Fruit fly (Drosophila melanogaster) ovary, adult (tissue): ENCODE data around the gene tap.

Source experiments
- CG17801 ChIP-seq: fragments of 200-800 bp; optimal IDR thresholded peaks from 2 replicates; lab custom pipeline; 2019; ENCODE audit warnings: missing biosample characterization, mild to moderate bottlenecking, missing genetic modification characterization, moderate library complexity; ENCODE audit not compliant: partially characterized antibody

tap gene

DNA sequence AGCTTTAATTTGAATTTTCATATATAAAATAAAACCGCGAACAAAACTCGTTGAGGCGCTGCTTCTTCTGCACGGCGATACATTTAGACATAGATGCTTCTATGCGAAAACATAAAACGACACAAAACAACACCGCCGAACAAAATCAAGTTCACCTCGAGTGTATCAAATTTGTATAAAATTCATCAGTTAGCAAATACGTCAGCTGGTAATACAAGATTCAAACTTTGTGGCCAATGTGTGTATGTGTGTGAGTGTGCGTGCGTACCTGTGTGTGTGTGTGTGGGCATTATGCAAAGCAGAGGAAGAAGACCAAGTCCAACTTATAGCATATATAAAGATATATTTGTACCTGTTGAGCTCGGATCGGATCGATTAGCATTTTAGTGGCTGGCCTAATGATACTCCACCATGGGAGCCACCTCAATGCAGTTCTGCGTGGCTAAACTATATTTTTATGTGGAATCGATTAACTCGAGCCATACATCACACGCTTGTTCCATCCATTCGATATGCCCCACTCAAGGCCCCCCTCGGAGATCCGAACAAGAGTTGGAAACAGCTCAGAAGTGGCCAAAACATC lies 35.0 kb downstream of the tap start:
- no peak for TF ChIP-seq CG17801 (GFP tag; lab: Kevin White, UChicago)

DNA sequence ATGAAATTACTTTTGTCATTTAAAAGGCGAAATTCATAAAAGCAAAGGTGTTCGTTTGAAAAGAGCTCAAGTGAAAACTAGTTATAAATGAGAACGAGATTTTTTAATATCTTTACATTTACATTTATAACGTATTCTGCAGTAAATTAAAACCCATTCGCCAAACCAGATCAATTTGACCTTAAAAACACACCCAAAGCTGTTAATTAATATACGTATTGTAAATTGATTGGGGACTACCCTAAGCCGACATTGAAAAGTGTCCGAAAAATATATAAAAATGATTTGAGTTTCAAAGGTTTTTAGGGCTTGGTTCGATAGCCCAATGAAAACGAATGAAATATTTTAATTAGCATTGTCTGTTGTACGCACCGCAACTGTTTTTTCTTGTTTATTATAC lies 39.5 kb downstream of the tap start:
- TF ChIP-seq CG17801 (GFP tag; lab: Kevin White, UChicago) = no peak

DNA sequence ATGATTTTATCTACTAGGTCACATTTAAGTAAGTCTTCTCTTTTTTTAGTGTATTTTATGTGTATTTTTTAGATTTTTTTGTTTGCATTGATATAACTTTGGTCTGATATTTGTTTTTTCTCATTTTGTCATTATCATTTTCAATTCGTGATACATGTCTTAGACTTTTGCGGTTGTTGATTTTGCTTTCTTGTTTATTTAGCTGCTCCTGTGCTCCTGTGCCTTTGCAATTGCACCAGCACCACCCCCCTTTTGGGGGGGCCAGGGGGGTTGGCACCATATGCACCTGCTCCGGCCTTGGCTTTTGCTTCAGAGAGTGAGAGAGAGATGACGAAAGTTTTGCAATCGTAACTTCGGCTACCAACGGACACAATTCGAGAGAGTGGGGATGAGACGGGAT lies 41.4 kb downstream of the tap start:
- TF ChIP-seq CG17801 (GFP tag; lab: Kevin White, UChicago) = no peak

DNA sequence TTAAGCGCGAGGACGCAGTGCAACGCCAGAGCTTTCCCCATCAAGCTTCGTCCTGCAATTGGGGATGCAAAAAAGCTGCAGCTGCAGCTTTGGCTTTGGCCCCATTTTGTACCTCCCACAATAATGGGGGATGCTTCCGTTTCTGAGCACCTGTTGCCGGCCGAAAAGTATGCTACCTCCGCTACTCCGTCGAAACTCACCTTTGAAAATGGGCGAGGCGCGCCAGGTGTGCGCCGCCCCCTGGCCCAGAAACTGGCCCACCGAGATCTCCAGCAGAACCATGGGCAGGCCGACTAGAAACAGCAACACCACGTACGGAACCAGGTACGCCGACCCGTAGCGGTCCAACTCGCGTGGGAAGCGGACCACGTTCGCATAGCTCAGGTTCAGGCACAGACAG lies 41.9 kb downstream of the tap start:
- no peak for TF ChIP-seq CG17801 (GFP tag; lab: Kevin White, UChicago)

DNA sequence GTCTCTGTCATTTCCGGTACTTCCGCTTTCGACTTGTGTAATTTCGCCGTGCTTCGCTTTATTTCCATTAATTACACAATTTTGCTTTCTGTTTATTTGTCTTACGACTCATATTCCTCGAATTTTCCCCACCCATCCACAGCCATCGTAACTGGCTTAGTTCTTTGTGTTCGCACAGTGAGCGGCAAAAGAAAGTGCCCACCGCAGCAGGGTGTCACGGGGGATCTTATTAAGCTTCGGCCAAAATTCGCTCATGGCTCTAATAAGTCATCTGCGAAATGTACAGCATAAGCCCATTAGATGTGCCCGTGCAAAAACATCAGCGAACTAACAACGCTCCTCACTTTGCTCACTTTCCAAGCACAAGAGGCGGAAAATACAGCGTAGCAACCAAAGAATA lies 42.9 kb downstream of the tap start:
- TF ChIP-seq CG17801 (GFP tag; lab: Kevin White, UChicago) = no peak

DNA sequence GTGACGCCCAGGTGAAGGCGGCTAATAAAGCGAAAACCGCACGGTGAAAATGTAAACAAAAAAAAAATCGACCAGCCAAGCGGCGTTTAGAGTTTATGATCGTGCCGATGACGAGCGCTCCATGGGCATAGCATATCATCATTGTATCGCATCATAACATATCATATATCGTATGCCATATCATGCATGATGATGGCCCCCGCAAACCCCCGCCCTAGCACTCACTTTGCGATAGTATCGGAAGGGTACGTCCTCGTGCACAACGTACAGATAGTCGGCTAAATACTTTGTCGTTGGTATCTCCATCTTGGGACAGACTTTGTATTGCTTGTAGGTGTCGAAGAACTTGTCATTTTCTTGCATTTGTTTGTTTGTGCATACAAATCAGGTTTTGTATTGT lies 43.8 kb downstream of the tap start:
- no peak for TF ChIP-seq CG17801 (GFP tag; lab: Kevin White, UChicago)

DNA sequence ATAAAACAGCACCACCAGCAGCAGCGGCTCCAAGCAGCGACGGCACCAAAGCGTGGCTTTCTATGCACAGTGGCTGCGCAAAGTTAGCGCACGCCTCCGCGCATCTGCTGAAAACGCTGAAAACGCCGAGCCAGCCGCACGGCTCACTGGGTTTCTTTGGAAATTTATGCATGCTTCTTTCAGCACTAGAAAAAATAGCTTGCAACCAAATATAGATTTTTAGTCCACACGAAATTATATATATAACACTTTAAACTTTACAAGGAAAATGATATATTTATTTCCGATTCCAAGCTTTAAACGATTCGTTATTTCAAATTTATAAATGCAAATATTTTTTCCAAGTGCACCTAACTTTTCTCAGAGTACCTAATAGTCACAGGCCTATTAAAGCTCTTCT lies 45.2 kb downstream of the tap start:
- no peak for TF ChIP-seq CG17801 (GFP tag; lab: Kevin White, UChicago)

DNA sequence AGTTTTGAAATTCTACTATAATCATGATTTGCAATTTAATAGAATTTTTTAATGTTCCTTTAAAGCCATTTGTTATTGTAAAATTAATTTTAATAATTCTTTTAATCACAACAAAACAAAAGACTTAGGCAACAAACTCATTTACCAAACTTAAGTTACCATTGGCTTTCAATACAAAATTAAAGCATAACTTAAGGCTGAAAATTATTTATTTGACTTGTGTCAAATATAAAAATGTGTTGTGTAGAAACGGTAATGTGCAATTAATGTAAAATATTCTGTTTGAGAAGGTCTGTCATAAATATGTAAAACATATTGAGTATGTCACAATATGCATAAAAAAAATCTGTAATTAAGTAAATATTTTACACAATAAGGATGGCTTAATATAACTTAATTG lies 47.6 kb downstream of the tap start:
- no peak for TF ChIP-seq CG17801 (GFP tag; lab: Kevin White, UChicago)

DNA sequence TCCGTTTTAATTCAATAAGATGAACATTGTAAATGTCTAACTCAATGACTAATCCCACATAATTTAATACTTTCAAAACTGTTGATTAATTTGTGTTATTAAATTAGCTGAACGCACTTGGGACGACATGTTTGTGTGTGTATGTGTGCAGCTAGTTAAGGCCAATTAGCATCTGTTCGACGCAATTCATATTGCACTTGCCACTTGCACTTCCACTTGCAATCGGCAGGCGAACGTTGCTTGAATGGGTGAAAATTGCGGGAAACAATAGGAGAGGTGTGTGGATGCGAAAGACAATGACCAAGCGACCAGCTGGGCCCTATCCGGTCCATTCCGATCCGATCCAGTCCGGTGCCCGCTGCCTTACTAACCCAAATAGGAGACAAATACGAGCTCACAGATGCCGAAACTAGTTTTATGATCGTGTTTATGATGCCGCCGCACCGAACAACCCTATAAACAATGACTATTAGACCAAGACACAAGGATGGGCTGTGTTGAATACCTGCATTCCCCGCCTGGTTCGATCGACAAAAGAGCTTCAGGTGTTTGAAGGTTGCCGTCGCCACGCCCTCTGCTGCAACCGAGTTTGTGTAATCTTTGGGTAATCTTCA lies 48.1 kb downstream of the tap start:
- no peak for TF ChIP-seq CG17801 (GFP tag; lab: Kevin White, UChicago)

DNA sequence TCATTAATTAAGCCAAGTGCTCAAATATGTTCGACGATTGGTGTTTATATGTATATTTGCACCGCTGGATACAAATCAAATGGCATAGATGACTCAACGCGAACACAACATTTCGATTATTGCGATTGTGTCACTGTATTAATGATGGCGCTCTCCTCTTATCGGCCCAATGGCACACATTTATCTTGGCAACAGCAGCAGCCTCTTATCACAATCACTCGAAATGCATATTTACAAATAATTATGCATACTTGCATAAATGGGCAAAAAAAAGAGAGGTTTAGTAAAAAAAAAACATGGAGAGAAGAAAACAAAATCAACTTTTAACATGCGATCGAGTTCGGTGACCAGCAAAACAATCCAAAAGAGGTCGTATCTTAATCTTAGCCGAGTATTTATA lies 51.8 kb downstream of the tap start:
- no peak for TF ChIP-seq CG17801 (GFP tag; lab: Kevin White, UChicago)
